Worm (Caenorhabditis elegans) whole organism, mixed stage, embryonic: ENCODE data around the gene ztf-8.

Source experiments
- blmp-1 ChIP-seq: fragments of 150-350 bp; optimal IDR thresholded peaks from 2 replicates; lab custom pipeline; 2014; ENCODE audit warnings: missing biosample characterization, missing genetic modification characterization
- elt-3 ChIP-seq: fragments of 150-350 bp; optimal IDR thresholded peaks from 2 replicates; lab custom pipeline; 2014; ENCODE audit warnings: missing biosample characterization, missing genetic modification characterization
- ham-2 ChIP-seq: fragments of 200-800 bp; sonication (Bioruptor generic); optimal IDR thresholded peaks from 2 replicates; lab custom pipeline; 2018; ENCODE audit warnings: mild to moderate bottlenecking, missing genetic modification characterization, missing compliant biosample characterization
- mab-5 ChIP-seq: fragments of 150-350 bp; optimal IDR thresholded peaks from 2 replicates; lab custom pipeline; 2014; ENCODE audit warnings: missing biosample characterization, missing genetic modification characterization
- mep-1 ChIP-seq: fragments of 150-350 bp; optimal IDR thresholded peaks from 2 replicates; lab custom pipeline; 2017; ENCODE audit warnings: missing biosample characterization, missing genetic modification reagents, missing genetic modification characterization, inconsistent platforms
- nhr-12 ChIP-seq: fragments of 150-350 bp; optimal IDR thresholded peaks from 2 replicates; lab custom pipeline; 2014; ENCODE audit warnings: missing biosample characterization, missing genetic modification characterization
- nhr-237 ChIP-seq: fragments of 150-350 bp; optimal IDR thresholded peaks from 2 replicates; lab custom pipeline; 2014; ENCODE audit warnings: missing biosample characterization, missing genetic modification characterization
- nhr-28 ChIP-seq: fragments of 150-350 bp; optimal IDR thresholded peaks from 2 replicates; lab custom pipeline; 2014; ENCODE audit warnings: missing biosample characterization, missing genetic modification characterization
- sem-2 ChIP-seq: fragments of 200-800 bp; sonication (Bioruptor generic); optimal IDR thresholded peaks from 2 replicates; lab custom pipeline; 2018; ENCODE audit warnings: mild to moderate bottlenecking, missing genetic modification characterization, missing compliant biosample characterization
- sptf-1 ChIP-seq: sonication (generic microtip); optimal IDR thresholded peaks from 2 replicates; lab custom pipeline; 2017; ENCODE audit warnings: mild to moderate bottlenecking, missing genetic modification characterization, moderate library complexity, missing compliant biosample characterization
- unc-39 ChIP-seq: fragments of 150-350 bp; optimal IDR thresholded peaks from 2 replicates; lab custom pipeline; 2014; ENCODE audit warnings: missing biosample characterization, missing genetic modification characterization
- unc-62 ChIP-seq: fragments of 150-350 bp; optimal IDR thresholded peaks from 2 replicates; lab custom pipeline; 2014; ENCODE audit warnings: missing biosample characterization, missing genetic modification reagents, missing genetic modification characterization

DNA sequence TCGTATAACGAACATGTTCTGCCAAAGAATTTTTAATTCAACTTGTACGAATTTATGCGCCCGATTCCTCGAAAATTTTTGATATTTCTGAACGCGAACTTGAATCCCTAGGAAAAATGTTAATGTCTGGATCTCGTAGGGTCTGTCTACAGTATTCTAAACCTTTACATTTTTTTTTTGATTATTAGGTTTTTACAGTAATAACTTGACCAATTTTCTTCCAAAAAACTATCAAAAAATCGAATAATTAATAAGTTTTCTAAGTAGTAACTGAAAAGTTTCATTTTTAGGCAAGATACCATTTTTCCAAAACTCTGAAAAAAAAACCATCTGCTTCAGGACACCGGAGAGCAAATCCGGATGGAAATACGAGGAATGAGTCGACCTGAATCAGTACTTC is 21.0 kb upstream of the ztf-8 start:
- TF ChIP-seq unc-39 (no peak), sptf-1 (tag; lab: Kevin White, UChicago) (no peak), ham-2 (no peak), nhr-28 (tag; lab: Kevin White, UChicago) (no peak), blmp-1 (no peak), mab-5 (tag; lab: Kevin White, UChicago) (no peak), nhr-12 (no peak), unc-62 (GFP tag; lab: Kevin White, UChicago) (no peak), sem-2 (GFP tag; lab: Kevin White, UChicago) (no peak), nhr-237 (tag; lab: Kevin White, UChicago) (no peak), mep-1 (tag; lab: Kevin White, UChicago) (no peak), elt-3 (tag; lab: Kevin White, UChicago) (no peak)
